Fruit fly (Drosophila melanogaster) whole organism, embryonic: ENCODE results near the gene mxt.

Experiments used
- Abd-B ChIP-seq: fragments of 200-800 bp; sonication (Bioruptor generic); optimal IDR thresholded peaks from 2 replicates; lab custom pipeline; 2018; ENCODE audit warnings: missing biosample characterization, mild to moderate bottlenecking, missing genetic modification characterization, moderate library complexity
- Ada2b ChIP-seq: fragments of 200-800 bp; sonication (Bioruptor generic); IDR thresholded peaks from 2 replicates; pipeline ENCODE4 v1.3.6; 2022; ENCODE audit warnings: missing biosample characterization, missing genetic modification characterization
- Antp ChIP-seq: fragments of 200-800 bp; sonication (Bioruptor generic); optimal IDR thresholded peaks from 3 replicates; lab custom pipeline; 2016; ENCODE audit warnings: missing biosample characterization, missing genetic modification characterization
- Awh ChIP-seq: fragments of 200-800 bp; sonication (Bioruptor generic); IDR thresholded peaks from 2 replicates; pipeline ENCODE4, ENCODE4 v1.3.6; 2022; ENCODE audit warnings: missing biosample characterization, missing genetic modification characterization
- CG10959 ChIP-seq: fragments of 200-800 bp; sonication (Bioruptor generic); IDR thresholded peaks from 2 replicates; pipeline ENCODE4 v1.3.6; 2022; ENCODE audit warnings: missing biosample characterization, missing genetic modification characterization
- CG13296 ChIP-seq: fragments of 200-800 bp; sonication (Bioruptor generic); optimal IDR thresholded peaks from 3 replicates; lab custom pipeline; 2018; ENCODE audit warnings: missing biosample characterization, mild to moderate bottlenecking, missing genetic modification characterization
- CG1603 ChIP-seq: fragments of 200-800 bp; sonication (Bioruptor generic); optimal IDR thresholded peaks from 2 replicates; lab custom pipeline; 2019; ENCODE audit warnings: missing biosample characterization, mild to moderate bottlenecking, missing genetic modification characterization, moderate library complexity
- CG17568 ChIP-seq: fragments of 200-800 bp; sonication (Bioruptor generic); optimal IDR thresholded peaks from 2 replicates; lab custom pipeline; 2018; ENCODE audit warnings: missing biosample characterization, mild to moderate bottlenecking, missing genetic modification characterization, moderate library complexity
- CG17829 ChIP-seq: fragments of 200-800 bp; optimal IDR thresholded peaks from 2 replicates; lab custom pipeline; 2019; ENCODE audit warnings: missing biosample characterization, mild to moderate bottlenecking, missing genetic modification characterization, moderate library complexity
- CG1792 ChIP-seq: fragments of 200-800 bp; sonication (Bioruptor generic); optimal IDR thresholded peaks from 2 replicates; lab custom pipeline; 2016; ENCODE audit warnings: missing biosample characterization, missing genetic modification characterization
- CG18619 ChIP-seq: fragments of 200-800 bp; sonication (Bioruptor generic); optimal IDR thresholded peaks from 3 replicates; lab custom pipeline; 2017; ENCODE audit warnings: missing biosample characterization, mild to moderate bottlenecking, missing genetic modification characterization
- CG2116 ChIP-seq: fragments of 200-800 bp; sonication (Bioruptor generic); optimal IDR thresholded peaks from 3 replicates; lab custom pipeline; 2018; ENCODE audit warnings: missing biosample characterization, mild to moderate bottlenecking, missing genetic modification characterization
- CG2120 ChIP-seq: fragments of 200-800 bp; sonication (Bioruptor generic); optimal IDR thresholded peaks from 3 replicates; lab custom pipeline; 2016; ENCODE audit warnings: missing biosample characterization, missing genetic modification characterization
- CG2199 ChIP-seq: fragments of 200-800 bp; sonication (Bioruptor generic); IDR thresholded peaks from 3 replicates; pipeline ENCODE4 v1.3.6; 2022; ENCODE audit warnings: missing biosample characterization, missing genetic modification characterization
- CG2678 ChIP-seq: fragments of 200-800 bp; sonication (Bioruptor generic); optimal IDR thresholded peaks from 3 replicates; lab custom pipeline; 2019; ENCODE audit warnings: missing biosample characterization, mild to moderate bottlenecking, missing genetic modification characterization, moderate library complexity
- CG2875 ChIP-seq: fragments of 200-800 bp; sonication (Bioruptor generic); optimal IDR thresholded peaks from 2 replicates; lab custom pipeline; 2017; ENCODE audit warnings: missing biosample characterization, mild to moderate bottlenecking, missing genetic modification characterization, missing genetic modification reagents
- CG31365 ChIP-seq: fragments of 200-800 bp; sonication (Bioruptor generic); optimal IDR thresholded peaks from 2 replicates; lab custom pipeline; 2018; ENCODE audit warnings: missing biosample characterization, mild to moderate bottlenecking, missing genetic modification characterization
- CG3163 ChIP-seq: fragments of 200-800 bp; sonication (Bioruptor generic); optimal IDR thresholded peaks from 3 replicates; lab custom pipeline; 2016; ENCODE audit warnings: missing biosample characterization, missing genetic modification characterization
- CG34376 ChIP-seq: fragments of 200-800 bp; sonication (Bioruptor generic); optimal IDR thresholded peaks from 2 replicates; lab custom pipeline; 2018; ENCODE audit warnings: missing biosample characterization, mild to moderate bottlenecking, missing genetic modification characterization
- CG3847 ChIP-seq: fragments of 200-800 bp; sonication (Bioruptor generic); IDR thresholded peaks from 2 replicates; pipeline ENCODE4 v1.3.6; 2022; ENCODE audit warnings: missing biosample characterization, missing genetic modification characterization
- CG4424 ChIP-seq: fragments of 200-800 bp; sonication (Bioruptor generic); optimal IDR thresholded peaks from 3 replicates; lab custom pipeline; 2016; ENCODE audit warnings: missing biosample characterization, missing genetic modification characterization
- CG6854 ChIP-seq: fragments of 200-800 bp; sonication (Bioruptor generic); optimal IDR thresholded peaks from 3 replicates; lab custom pipeline; 2017; ENCODE audit warnings: missing biosample characterization, mild to moderate bottlenecking, missing genetic modification characterization
- CG7928 ChIP-seq: fragments of 200-800 bp; sonication (Bioruptor generic); optimal IDR thresholded peaks from 2 replicates; lab custom pipeline; 2017; ENCODE audit warnings: missing biosample characterization, mild to moderate bottlenecking, missing genetic modification characterization
- CG9215 ChIP-seq: fragments of 200-800 bp; sonication (Bioruptor generic); IDR thresholded peaks from 2 replicates; pipeline ENCODE4 v1.3.6; 2022; ENCODE audit warnings: missing biosample characterization, missing genetic modification characterization
- Camta ChIP-seq: fragments of 200-800 bp; sonication (Bioruptor generic); optimal IDR thresholded peaks from 2 replicates; lab custom pipeline; 2016; ENCODE audit warnings: missing biosample characterization, missing genetic modification characterization
- D19A ChIP-seq: fragments of 200-800 bp; optimal IDR thresholded peaks from 3 replicates; lab custom pipeline; 2019; ENCODE audit warnings: missing biosample characterization, mild to moderate bottlenecking, missing genetic modification characterization, moderate library complexity
- Dref ChIP-seq: fragments of 200-800 bp; sonication (Bioruptor generic); IDR thresholded peaks from 2 replicates; pipeline ENCODE4 v1.3.6; 2022; ENCODE audit warnings: missing biosample characterization, missing genetic modification characterization
- HmgZ ChIP-seq: fragments of 200-800 bp; sonication (Bioruptor generic); optimal IDR thresholded peaks from 2 replicates; lab custom pipeline; 2018; ENCODE audit warnings: missing biosample characterization, mild to moderate bottlenecking, missing genetic modification characterization
- Hmx ChIP-seq: fragments of 200-800 bp; sonication (Bioruptor generic); optimal IDR thresholded peaks from 2 replicates; lab custom pipeline; 2016; ENCODE audit warnings: missing biosample characterization, missing genetic modification characterization
- Hr39 ChIP-seq: fragments of >200 bp; optimal IDR thresholded peaks from 2 replicates; lab custom pipeline; 2017
- Nf-YC ChIP-seq: fragments of 200-800 bp; optimal IDR thresholded peaks from 3 replicates; lab custom pipeline; 2019; ENCODE audit warnings: missing biosample characterization, mild to moderate bottlenecking, missing genetic modification characterization, moderate library complexity
- Opbp ChIP-seq: fragments of 200-800 bp; sonication (Bioruptor generic); IDR thresholded peaks from 3 replicates; pipeline ENCODE4 v1.3.6; 2022; ENCODE audit warnings: missing biosample characterization, missing genetic modification characterization; ENCODE audit not compliant: partially characterized antibody
- PHDP ChIP-seq: fragments of 200-800 bp; sonication (Bioruptor generic); optimal IDR thresholded peaks from 3 replicates; lab custom pipeline; 2018; ENCODE audit warnings: missing biosample characterization, mild to moderate bottlenecking, missing genetic modification characterization, moderate library complexity
- Sry-β ChIP-seq: fragments of 200-800 bp; sonication (Bioruptor generic); optimal IDR thresholded peaks from 2 replicates; lab custom pipeline; 2018; ENCODE audit warnings: missing biosample characterization, mild to moderate bottlenecking, missing genetic modification characterization, moderate library complexity
- caup ChIP-seq: fragments of 200-800 bp; sonication (Bioruptor generic); optimal IDR thresholded peaks from 3 replicates; lab custom pipeline; 2017; ENCODE audit warnings: missing biosample characterization, mild to moderate bottlenecking, missing genetic modification characterization, moderate library complexity; ENCODE audit not compliant: severe bottlenecking
- chm ChIP-seq: fragments of 200-800 bp; sonication (Bioruptor generic); IDR thresholded peaks from 2 replicates; pipeline ENCODE4 v1.3.6; 2022; ENCODE audit warnings: missing biosample characterization, missing genetic modification characterization
- disco-r ChIP-seq: fragments of 200-800 bp; sonication (Bioruptor generic); optimal IDR thresholded peaks from 2 replicates; lab custom pipeline; 2016; ENCODE audit warnings: missing biosample characterization, missing genetic modification characterization
- dm ChIP-seq: fragments of 200-800 bp; sonication (Bioruptor generic); optimal IDR thresholded peaks from 3 replicates; lab custom pipeline; 2016; ENCODE audit warnings: missing biosample characterization, missing genetic modification characterization
- dpn ChIP-seq, 2 experiments: fragments of 200-800 bp; sonication (Bioruptor generic); optimal IDR thresholded peaks; 3 replicates each; lab custom pipeline; 2016; ENCODE audit warnings: missing biosample characterization in 2 of 2, missing genetic modification characterization in 2 of 2
- fd64A ChIP-seq: fragments of 200-800 bp; sonication (Bioruptor generic); optimal IDR thresholded peaks from 3 replicates; lab custom pipeline; 2018; ENCODE audit warnings: missing biosample characterization, mild to moderate bottlenecking, missing genetic modification characterization
- insv ChIP-seq, 2 experiments: fragments of 200-800 bp; sonication (Bioruptor generic); optimal IDR thresholded peaks; 3 replicates each; lab custom pipeline; 2016 to 2018; ENCODE audit warnings: missing biosample characterization in 2 of 2, missing genetic modification characterization in 2 of 2
- lola ChIP-seq, 3 experiments: fragments of >200 bp in 2 of 3; fragments of 200-800 bp in 1 of 3; sonication (Bioruptor generic) in 1 of 3; optimal IDR thresholded peaks; 2 replicates each; lab custom pipeline; 2017 to 2019; ENCODE audit warnings: missing biosample characterization in 3 of 3, missing genetic modification characterization in 3 of 3, mild to moderate bottlenecking in 1 of 3, moderate library complexity in 1 of 3
- nerfin-2 ChIP-seq: fragments of 200-800 bp; sonication (Bioruptor generic); IDR thresholded peaks from 2 replicates; pipeline ENCODE4 v1.3.6; 2022; ENCODE audit warnings: missing biosample characterization, missing genetic modification characterization; ENCODE audit not compliant: partially characterized antibody
- peb ChIP-seq: fragments of 200-800 bp; sonication (Bioruptor generic); IDR thresholded peaks from 2 replicates; pipeline ENCODE4 v1.3.6; 2022; ENCODE audit warnings: missing biosample characterization, missing genetic modification characterization
- pita ChIP-seq: fragments of 200-800 bp; sonication (Bioruptor generic); optimal IDR thresholded peaks from 2 replicates; lab custom pipeline; 2017; ENCODE audit warnings: missing biosample characterization, mild to moderate bottlenecking, missing genetic modification characterization
- prd ChIP-seq, 3 experiments: fragments of >200 bp in 2 of 3; fragments of 200-800 bp in 1 of 3; sonication (Bioruptor generic) in 1 of 3; optimal IDR thresholded peaks in 2 of 3; IDR thresholded peaks in 1 of 3; 2 replicates in 2 of 3; 3 replicates in 1 of 3; pipeline versions ENCODE4 v1.3.6 to Lab custom; 2017 to 2022; ENCODE audit warnings: missing biosample characterization in 1 of 3, missing genetic modification characterization in 1 of 3
- rib ChIP-seq: fragments of 200-800 bp; sonication (Bioruptor generic); IDR thresholded peaks from 2 replicates; pipeline ENCODE4 v1.3.6; 2022; ENCODE audit warnings: missing biosample characterization, missing genetic modification characterization
- sd ChIP-seq: fragments of 200-800 bp; sonication (Bioruptor generic); optimal IDR thresholded peaks from 3 replicates; lab custom pipeline; 2018; ENCODE audit warnings: missing biosample characterization, mild to moderate bottlenecking, missing genetic modification characterization, moderate library complexity
- wdn ChIP-seq: fragments of 200-800 bp; sonication (Bioruptor generic); IDR thresholded peaks from 2 replicates; pipeline ENCODE4 v1.3.6; 2022; ENCODE audit warnings: missing biosample characterization, missing genetic modification characterization
- wek ChIP-seq: fragments of 200-800 bp; sonication (Bioruptor generic); optimal IDR thresholded peaks from 3 replicates; lab custom pipeline; 2018; ENCODE audit warnings: missing biosample characterization, mild to moderate bottlenecking, missing genetic modification characterization, moderate library complexity

The mxt gene

dm6 chr2L:4811491-4812058, 35.5 kb downstream of the mxt start (continued):
- TF ChIP-seq Dref (peak; percentile 44), Opbp (GFP tag; lab: Robert Waterston, UW) (peak; percentile 82), CG2116 (GFP tag; lab: Kevin White, UChicago) (no peak), CG4424 (GFP tag; lab: Kevin White, UChicago) (no peak), CG9215 (no peak), CG34376 (GFP tag; lab: Kevin White, UChicago) (peak; percentile 95), CG17829 (no peak), CG10959 (GFP tag; lab: Robert Waterston, UW) (no peak), caup (GFP tag; lab: Kevin White, UChicago) (no peak), Antp (GFP tag; lab: Kevin White, UChicago) (no peak), peb (GFP tag; lab: Robert Waterston, UW) (no peak), lola (GFP tag; optimal IDR thresholded peaks at IDR 0.05; lab: Kevin White, UChicago) (peak in 1 of 3 experiments; percentile 90), HmgZ (tag; lab: Kevin White, UChicago) (peak; percentile 75), CG2875 (GFP tag; lab: Kevin White, UChicago) (no peak), CG18619 (GFP tag; lab: Kevin White, UChicago) (no peak), dpn (GFP tag; optimal IDR thresholded peaks at IDR 0.05; lab: Kevin White, UChicago) (no peak), dm (GFP tag; lab: Kevin White, UChicago) (no peak), rib (GFP tag; lab: Robert Waterston, UW) (peak; percentile 89), D19A (no peak), CG2199 (GFP tag; lab: Robert Waterston, UW) (peak; percentile 98), Hr39 (lab: Kevin White, UChicago) (no peak), CG2678 (tag; lab: Kevin White, UChicago) (no peak), pita (no peak), wek (GFP tag; lab: Kevin White, UChicago) (peak; percentile 17), wdn (GFP tag; lab: Robert Waterston, UW) (no peak), prd (optimal IDR thresholded peaks at IDR 0.05; lab: Kevin White, UChicago) (no peak), prd (GFP tag; IDR thresholded peaks at IDR 0.05; lab: Robert Waterston, UW) (no peak), CG6854 (no peak), CG7928 (GFP tag; lab: Kevin White, UChicago) (no peak), CG2120 (GFP tag; lab: Kevin White, UChicago) (no peak), Awh (GFP tag; lab: Robert Waterston, UW) (0 out of 2 replicates have a peak, but pooled peaks have one; percentile 15), Ada2b (GFP tag; lab: Robert Waterston, UW) (no peak), sd (tag; lab: Kevin White, UChicago) (peak; percentile 82), Camta (GFP tag; lab: Kevin White, UChicago) (no peak), CG31365 (tag; lab: Kevin White, UChicago) (peak; percentile 44), Nf-YC (peak; percentile 100), fd64A (GFP tag; lab: Kevin White, UChicago) (peak; percentile 41), PHDP (tag; lab: Kevin White, UChicago) (no peak), Sry-β (GFP tag; lab: Kevin White, UChicago) (no peak), CG13296 (peak; percentile 8), CG3163 (GFP tag; lab: Kevin White, UChicago) (no peak), CG1792 (GFP tag; lab: Kevin White, UChicago) (no peak), chm (GFP tag; lab: Robert Waterston, UW) (peak; percentile 77), disco-r (GFP tag; lab: Kevin White, UChicago) (no peak), nerfin-2 (GFP tag; lab: Robert Waterston, UW) (peak; percentile 61), CG17568 (no peak), Hmx (GFP tag; lab: Kevin White, UChicago) (no peak), CG1603 (tag; lab: Kevin White, UChicago) (peak; percentile 2), insv (GFP tag; optimal IDR thresholded peaks at IDR 0.05; lab: Kevin White, UChicago) (no peak), Abd-B (GFP tag; lab: Kevin White, UChicago) (no peak), CG3847 (GFP tag; lab: Robert Waterston, UW) (no peak)
